Worm (Caenorhabditis elegans) whole organism, L2 larva: ENCODE data around the gene srt-70.

Source experiments
- F13H6.1 ChIP-seq: sonication (generic microtip); optimal IDR thresholded peaks from 2 replicates; lab custom pipeline; 2016; ENCODE audit warnings: missing genetic modification characterization, missing compliant biosample characterization
- egl-27 ChIP-seq: sonication (generic microtip); optimal IDR thresholded peaks from 3 replicates; lab custom pipeline; 2017; ENCODE audit warnings: missing biosample characterization, missing genetic modification reagents, missing genetic modification characterization
- lin-11 ChIP-seq: fragments of 150-350 bp; sonication (generic microtip); optimal IDR thresholded peaks from 2 replicates; lab custom pipeline; 2014; ENCODE audit warnings: missing biosample characterization, missing genetic modification characterization, inconsistent platforms, mixed read lengths
- lin-13 ChIP-seq: fragments of 150-350 bp; optimal IDR thresholded peaks from 2 replicates; lab custom pipeline; 2014; ENCODE audit warnings: missing biosample characterization, missing genetic modification reagents, missing genetic modification characterization
- lsy-2 ChIP-seq, 2 experiments: fragments of 150-350 bp in 1 of 2; sonication (generic microtip) in 1 of 2; optimal IDR thresholded peaks; 2 replicates each; lab custom pipeline; 2014 to 2017; ENCODE audit warnings: missing biosample characterization in 2 of 2, missing genetic modification characterization in 2 of 2
- nhr-12 ChIP-seq: fragments of 150-350 bp; optimal IDR thresholded peaks from 2 replicates; lab custom pipeline; 2014; ENCODE audit warnings: missing biosample characterization, missing genetic modification characterization
- nhr-237 ChIP-seq: fragments of 150-350 bp; optimal IDR thresholded peaks from 2 replicates; lab custom pipeline; 2014; ENCODE audit warnings: missing biosample characterization, missing genetic modification characterization
- snpc-4 ChIP-seq: fragments of 150-350 bp; optimal IDR thresholded peaks from 2 replicates; lab custom pipeline; 2014; ENCODE audit warnings: missing biosample characterization, missing genetic modification characterization
- unc-39 ChIP-seq: fragments of 150-350 bp; optimal IDR thresholded peaks from 2 replicates; lab custom pipeline; 2014; ENCODE audit warnings: missing biosample characterization, missing genetic modification characterization
- unc-62 ChIP-seq: fragments of 150-350 bp; optimal IDR thresholded peaks from 2 replicates; lab custom pipeline; 2014; ENCODE audit warnings: missing biosample characterization, missing genetic modification reagents, missing genetic modification characterization
- zag-1 ChIP-seq: fragments of 150-350 bp; optimal IDR thresholded peaks from 2 replicates; lab custom pipeline; 2014; ENCODE audit warnings: missing biosample characterization, missing genetic modification characterization

- no peak for TF ChIP-seq unc-62 (GFP tag; lab: Kevin White, UChicago)
- TF ChIP-seq snpc-4 (tag; lab: Kevin White, UChicago), result no peak
- TF ChIP-seq unc-39 (tag; lab: Kevin White, UChicago), result no peak
- no peak for TF ChIP-seq F13H6.1 (tag; lab: Kevin White, UChicago)
- TF ChIP-seq zag-1 (tag; lab: Kevin White, UChicago), result no peak
- no peak for TF ChIP-seq lin-11 (tag; lab: Kevin White, UChicago)
- TF ChIP-seq lin-13 (GFP tag; lab: Kevin White, UChicago), result no peak
- no peak for TF ChIP-seq egl-27 (tag; lab: Kevin White, UChicago)
- TF ChIP-seq nhr-237, result no peak
- TF ChIP-seq lsy-2 (tag; optimal IDR thresholded peaks at IDR 0.05; lab: Kevin White, UChicago), result no peak
- no peak for TF ChIP-seq nhr-12 (tag; lab: Kevin White, UChicago)
These were observed 3.7 kb upstream of the srt-70 start, which contains the start of gene cest-30 for ce11 chrV:5262999-5263398.
